Worm (Caenorhabditis elegans): ENCODE measurements around the gene nhr-280.
A peak's percentile ranks its signal among the peaks of the same experiment; 100 is the strongest.

The nhr-280 gene

DNA sequence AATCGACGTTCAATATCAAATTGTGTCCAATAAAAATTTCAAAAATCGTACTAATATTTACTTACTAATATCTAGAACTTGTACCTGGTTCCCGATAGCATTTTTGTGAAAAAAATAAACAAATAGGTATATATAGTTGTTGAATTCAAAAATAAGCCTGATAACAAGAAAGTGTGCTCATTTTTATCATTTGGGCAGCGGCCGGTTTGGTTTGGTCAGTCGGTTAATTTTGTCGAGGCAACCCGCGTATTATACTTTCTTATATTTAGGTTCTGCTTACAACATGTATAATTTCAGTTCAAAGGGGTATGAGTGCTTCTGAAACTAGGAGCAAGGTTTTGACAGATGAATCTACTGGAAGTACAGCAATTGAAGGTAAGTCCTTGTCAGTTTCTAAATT lies at the start of gene nhr-280, which contains the start of gene C29F9.2:
Gene nhr-280, minus strand, starts transcription at position 101 of the 400 bp plus-strand sequence.
Gene C29F9.2, plus strand, starts transcription at position 298 of the 400 bp plus-strand sequence.
- TF ChIP-seq lin-11 (tag; optimal IDR thresholded peaks at IDR 0.05) (no peak), lim-6 (tag; optimal IDR thresholded peaks at IDR 0.05) (no peak), ttx-3 (tag; optimal IDR thresholded peaks at IDR 0.05) (no peak), elt-2 (tag; optimal IDR thresholded peaks at IDR 0.05) (no peak), odd-2 (tag; optimal IDR thresholded peaks at IDR 0.05) (no peak), eyg-1 (tag; optimal IDR thresholded peaks at IDR 0.05) (no peak), ceh-6 (GFP tag; optimal IDR thresholded peaks at IDR 0.05) (no peak), ceh-18 (tag; optimal IDR thresholded peaks at IDR 0.05) (no peak), K09A11.1 (tag; optimal IDR thresholded peaks at IDR 0.05; ENCODE audit: insufficient read depth) (no peak), nfya-1 (tag; optimal IDR thresholded peaks at IDR 0.05) (no peak), ztf-16 (tag; optimal IDR thresholded peaks at IDR 0.05) (no peak), ceh-34 (tag; optimal IDR thresholded peaks at IDR 0.05) (no peak), pat-9 (tag; optimal IDR thresholded peaks at IDR 0.05) (no peak), hlh-6 (tag; optimal IDR thresholded peaks at IDR 0.05) (no peak), unc-3 (GFP tag; conservative IDR thresholded peaks at IDR 0.05) (no peak), unc-3 (tag; optimal IDR thresholded peaks at IDR 0.05) (no peak), C08G9.2 (tag; optimal IDR thresholded peaks at IDR 0.05) (no peak), F13H6.1 (tag; optimal IDR thresholded peaks at IDR 0.05) (no peak), npax-4 (tag; optimal IDR thresholded peaks at IDR 0.05) (no peak), ceh-24 (tag; optimal IDR thresholded peaks at IDR 0.05) (no peak), dve-1 (tag; optimal IDR thresholded peaks at IDR 0.05) (no peak)

DNA sequence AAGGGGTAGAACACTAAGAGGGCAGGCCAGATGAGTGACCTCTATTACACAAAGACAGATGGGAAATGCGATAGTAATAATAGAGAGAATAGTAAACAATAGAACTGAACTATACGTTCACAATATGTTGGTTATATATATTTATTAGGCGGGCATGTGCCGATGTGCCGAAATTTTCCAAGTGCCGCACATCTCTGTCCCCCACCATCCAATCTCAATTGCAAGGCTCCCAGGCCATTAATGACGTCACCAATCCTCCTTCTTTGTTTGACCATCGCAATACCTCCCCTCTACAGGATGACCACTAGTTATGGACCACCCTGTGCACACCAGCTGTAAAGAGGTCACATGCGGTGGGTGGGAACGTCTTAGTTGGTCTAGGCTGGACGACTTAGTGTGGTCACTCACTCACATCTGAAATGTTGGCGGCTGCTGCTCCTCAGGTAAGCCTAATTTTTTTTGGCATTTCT lies 48.6 kb upstream of the nhr-280 start, which contains the start of gene F40G9.6:
Gene F40G9.6, plus strand, starts transcription at position 420 of the 470 bp plus-strand sequence.
- TF ChIP-seq tbx-2 (tag; optimal IDR thresholded peaks at IDR 0.05): peak; percentile 13
- TF ChIP-seq gmeb-2 (tag; optimal IDR thresholded peaks at IDR 0.05): no peak
- TF ChIP-seq pag-3 (tag; optimal IDR thresholded peaks at IDR 0.05; ENCODE audit: borderline replicate concordance): no peak
- no peak for TF ChIP-seq zip-5 (tag; optimal IDR thresholded peaks at IDR 0.05)
- peak; percentile 38 for TF ChIP-seq ref-2 (tag; optimal IDR thresholded peaks at IDR 0.05)
- peak; percentile 51 for TF ChIP-seq sox-2 (GFP tag; IDR thresholded peaks at IDR 0.05)
- no peak for TF ChIP-seq ceh-18 (tag; optimal IDR thresholded peaks at IDR 0.05)
- peak; percentile 13 for TF ChIP-seq ceh-34 (tag; optimal IDR thresholded peaks at IDR 0.05)
- no peak for TF ChIP-seq odd-2 (tag; optimal IDR thresholded peaks at IDR 0.05)
- TF ChIP-seq hlh-30 (tag; optimal IDR thresholded peaks at IDR 0.05; ENCODE audit: insufficient read depth): peak; percentile 25

DNA sequence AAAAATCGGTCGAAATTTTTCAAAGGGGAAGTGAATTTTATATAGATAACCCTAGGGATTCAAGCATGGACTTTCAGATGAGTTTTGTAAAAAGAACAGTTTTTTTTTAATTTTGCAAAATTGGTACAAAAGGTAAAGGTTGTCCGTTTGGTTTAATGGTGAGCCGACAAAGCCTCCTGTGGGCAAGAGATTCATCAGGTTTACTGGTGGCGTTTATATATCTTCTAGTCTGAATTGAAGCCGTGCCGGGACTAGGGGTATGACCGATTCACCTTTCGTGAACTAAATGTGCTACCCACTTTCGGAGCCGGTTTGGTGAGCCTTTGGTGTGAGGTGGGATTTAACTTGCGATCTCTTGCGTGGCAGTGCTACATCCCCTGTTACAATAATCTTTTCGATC lies 47.6 kb upstream of the nhr-280 start:
- TF ChIP-seq unc-42 (tag; optimal IDR thresholded peaks at IDR 0.05) (no peak), zip-5 (tag; optimal IDR thresholded peaks at IDR 0.05) (no peak), hlh-13 (GFP tag; optimal IDR thresholded peaks at IDR 0.05) (no peak), elt-4 (tag; optimal IDR thresholded peaks at IDR 0.05) (no peak), ahr-1 (tag; optimal IDR thresholded peaks at IDR 0.05) (no peak), fkh-6 (tag; optimal IDR thresholded peaks at IDR 0.05) (no peak), madf-2 (tag; optimal IDR thresholded peaks at IDR 0.05) (peak; percentile 23)

DNA sequence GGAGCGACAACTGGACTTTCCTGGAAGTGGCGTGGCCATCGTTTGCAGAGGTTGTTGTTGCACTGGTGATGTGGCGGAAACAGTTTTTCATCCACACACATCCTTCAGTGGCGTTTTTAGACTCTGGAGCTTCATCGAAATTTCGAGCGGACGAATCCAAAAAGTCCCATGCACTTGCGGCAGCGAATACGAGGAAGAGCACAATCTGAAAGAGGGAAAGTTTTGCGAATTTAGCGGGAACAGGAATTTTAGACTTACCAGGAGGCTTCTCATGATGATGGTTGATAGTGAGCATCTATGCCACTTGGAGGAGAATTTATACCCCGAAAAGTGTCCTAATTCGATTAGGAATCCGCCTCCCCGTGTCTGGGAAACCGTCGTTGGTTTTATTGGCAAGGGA lies 47.2 kb upstream of the nhr-280 start, which contains the start of gene F40G9.14:
Gene F40G9.14, minus strand, starts transcription at position 101 of the 400 bp plus-strand sequence.
- TF ChIP-seq tbx-7 (tag; optimal IDR thresholded peaks at IDR 0.05) (no peak), sdc-2 (tag; optimal IDR thresholded peaks at IDR 0.05) (no peak), elt-4 (tag; optimal IDR thresholded peaks at IDR 0.05) (no peak), ceh-48 (tag; optimal IDR thresholded peaks at IDR 0.05) (no peak), unc-42 (tag; optimal IDR thresholded peaks at IDR 0.05) (no peak), tbx-2 (tag; optimal IDR thresholded peaks at IDR 0.05) (no peak), elt-2 (tag; optimal IDR thresholded peaks at IDR 0.05) (no peak), ceh-24 (tag; optimal IDR thresholded peaks at IDR 0.05) (no peak), nhr-11 (tag; optimal IDR thresholded peaks at IDR 0.05) (no peak), K09A11.1 (tag; optimal IDR thresholded peaks at IDR 0.05; ENCODE audit: insufficient read depth) (no peak), pros-1 (tag; optimal IDR thresholded peaks at IDR 0.05) (no peak), rnt-1 (tag; optimal IDR thresholded peaks at IDR 0.05) (no peak), unc-55 (GFP tag; optimal IDR thresholded peaks at IDR 0.05) (no peak), mec-3 (tag; optimal IDR thresholded peaks at IDR 0.05; ENCODE audit: borderline replicate concordance) (no peak)

Measured in whole organism, late embryonic.